Fruit fly (Drosophila melanogaster): ENCODE data around the gene Galt.

Galt gene

DNA sequence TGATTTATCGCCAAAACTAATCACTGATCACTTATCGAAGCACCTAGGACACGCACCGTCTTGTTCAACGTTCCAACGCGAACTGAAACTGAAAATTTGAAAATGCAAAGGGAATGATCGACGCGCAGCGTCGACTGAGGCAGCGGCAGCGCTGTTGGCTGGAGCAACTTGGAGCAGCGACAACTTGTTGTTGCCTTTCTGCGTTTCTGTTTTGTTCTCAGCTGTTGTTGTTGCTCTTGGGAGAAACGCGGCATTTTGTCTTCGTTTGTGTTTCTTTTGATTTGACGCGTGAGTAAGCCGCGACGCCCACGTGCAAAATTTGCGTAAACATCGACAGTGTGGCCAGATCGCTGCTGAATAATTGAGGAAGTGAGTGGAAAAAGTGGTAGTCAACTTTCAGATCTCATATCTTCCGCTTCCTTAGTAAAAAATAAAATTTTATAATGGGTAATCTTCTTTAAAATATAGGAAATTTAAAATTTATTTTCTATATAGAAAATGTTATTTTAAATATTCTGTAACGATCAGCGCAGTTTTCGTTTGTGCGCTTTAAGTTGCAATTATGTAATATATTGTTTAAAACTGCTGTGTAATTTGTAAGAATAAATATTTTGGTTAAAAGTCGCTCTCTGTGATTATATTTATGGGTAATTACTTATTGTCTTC is 41.3 kb upstream of the Galt start, which contains the start of gene Tsp (continued):
- TF ChIP-seq Eip74EF (GFP tag; optimal IDR thresholded peaks at IDR 0.05) (peak in 1 of 2 experiments; percentile 64), CG4854 (GFP tag; optimal IDR thresholded peaks at IDR 0.05) (no peak), z (GFP tag; IDR thresholded peaks at IDR 0.05) (no peak), gt (GFP tag; IDR thresholded peaks at IDR 0.05) (no peak), grn (GFP tag; optimal IDR thresholded peaks at IDR 0.05) (peak; percentile 55), nom (GFP tag; optimal IDR thresholded peaks at IDR 0.05) (peak; percentile 46), CG15479 (GFP tag; optimal IDR thresholded peaks at IDR 0.05) (peak; percentile 5), CHES-1-like (GFP tag; optimal IDR thresholded peaks at IDR 0.05) (no peak), Ravus (GFP tag; IDR thresholded peaks at IDR 0.05) (no peak), so (GFP tag; IDR thresholded peaks at IDR 0.05) (peak; percentile 43; the same call in 1 of the 3 replicates), hbn (GFP tag; IDR thresholded peaks at IDR 0.05; ENCODE audit: partially characterized antibody) (0 out of 2 replicates have a peak, but pooled peaks have one; percentile 35), Neu2 (GFP tag; optimal IDR thresholded peaks at IDR 0.05; ENCODE audit: borderline replicate concordance) (peak; percentile 44), CG1832 (GFP tag; optimal IDR thresholded peaks at IDR 0.05) (no peak), D19A (tag; optimal IDR thresholded peaks at IDR 0.05) (no peak), sr (GFP tag; IDR thresholded peaks at IDR 0.05) (peak; percentile 86), toy (GFP tag; IDR thresholded peaks at IDR 0.05) (no peak), Ets65A (GFP tag) (peak; percentile 30), CG8359 (GFP tag; optimal IDR thresholded peaks at IDR 0.05; ENCODE audit: borderline replicate concordance) (peak; percentile 7), Opbp (GFP tag; IDR thresholded peaks at IDR 0.05; ENCODE audit: partially characterized antibody) (0 out of 3 replicates have a peak, but pooled peaks have one; percentile 27), CG4404 (GFP tag; IDR thresholded peaks at IDR 0.05) (no peak), CG7372 (GFP tag; IDR thresholded peaks at IDR 0.05) (no peak), CG32532 (GFP tag; IDR thresholded peaks at IDR 0.05) (peak; percentile 20; the same call in 1 of the 2 replicates), lab (GFP tag; optimal IDR thresholded peaks at IDR 0.05) (peak; percentile 14), insv (GFP tag; optimal IDR thresholded peaks at IDR 0.05) (no peak), Deaf1 (tag; optimal IDR thresholded peaks at IDR 0.05) (peak; percentile 4), gsb (GFP tag; IDR thresholded peaks at IDR 0.05) (no peak), wdn (GFP tag; IDR thresholded peaks at IDR 0.05) (no peak), sna (GFP tag; IDR thresholded peaks at IDR 0.05; ENCODE audit: partially characterized antibody) (0 out of 2 replicates have a peak, but pooled peaks have one; percentile 16), danr (GFP tag; IDR thresholded peaks at IDR 0.05) (no peak), bbx (GFP tag; IDR thresholded peaks at IDR 0.05; ENCODE audit: partially characterized antibody) (no peak), CG11093 (GFP tag; IDR thresholded peaks at IDR 0.05) (no peak), cad (GFP tag; optimal IDR thresholded peaks at IDR 0.05) (no peak), CG11560 (tag; IDR thresholded peaks at IDR 0.05) (no peak), Aef1 (GFP tag; IDR thresholded peaks at IDR 0.05) (peak; percentile 22; the same call in 1 of the 3 replicates), eve (GFP tag; optimal IDR thresholded peaks at IDR 0.05) (no peak), tgo (GFP tag; IDR thresholded peaks at IDR 0.05) (no peak), CG12391 (tag; optimal IDR thresholded peaks at IDR 0.05) (peak; percentile 10), dpn (GFP tag; optimal IDR thresholded peaks at IDR 0.05) (no peak), CG2712 (tag; optimal IDR thresholded peaks at IDR 0.05) (no peak), gfzf (GFP tag; optimal IDR thresholded peaks at IDR 0.05) (peak; percentile 32), Dip2 (GFP tag; IDR thresholded peaks at IDR 0.05) (no peak), Mrtf (GFP tag; IDR thresholded peaks at IDR 0.05) (no peak), CG12769 (tag; optimal IDR thresholded peaks at IDR 0.05) (peak; percentile 82), scrt (GFP tag; optimal IDR thresholded peaks at IDR 0.05) (no peak), nerfin-2 (GFP tag; IDR thresholded peaks at IDR 0.05; ENCODE audit: partially characterized antibody) (no peak), CG18619 (GFP tag; optimal IDR thresholded peaks at IDR 0.05) (no peak), kay (GFP tag; optimal IDR thresholded peaks at IDR 0.05) (no peak), CG15514 (GFP tag; optimal IDR thresholded peaks at IDR 0.05) (peak; percentile 4), ara (GFP tag; IDR thresholded peaks at IDR 0.05) (no peak)

All from whole organism, embryonic.